Fruit fly (Drosophila melanogaster) whole organism, pupa: ENCODE results near the gene CG1812.
A peak's percentile ranks its signal among the peaks of the same experiment; 100 is the strongest.

ENCODE experiments used
- CG10348 ChIP-seq: fragments of 200-800 bp; sonication (Bioruptor generic); IDR thresholded peaks from 2 replicates; pipeline ENCODE4 v1.3.6; 2022; ENCODE audit warnings: missing biosample characterization, missing genetic modification characterization
- CG13204 ChIP-seq: fragments of 200-800 bp; sonication (Bioruptor generic); optimal IDR thresholded peaks from 2 replicates; lab custom pipeline; 2018; ENCODE audit warnings: missing biosample characterization, mild to moderate bottlenecking, missing genetic modification characterization, moderate library complexity
- CG17806 ChIP-seq: fragments of 200-800 bp; sonication (Bioruptor generic); optimal IDR thresholded peaks from 2 replicates; lab custom pipeline; 2018; ENCODE audit warnings: missing biosample characterization, mild to moderate bottlenecking, missing genetic modification characterization, moderate library complexity
- CG32121 ChIP-seq: fragments of 200-800 bp; sonication (Bioruptor generic); IDR thresholded peaks from 2 replicates; pipeline ENCODE4 v1.3.6; 2022; ENCODE audit warnings: missing biosample characterization, missing genetic modification characterization
- CG4496 ChIP-seq: fragments of 200-800 bp; sonication (Bioruptor generic); IDR thresholded peaks from 3 replicates; pipeline ENCODE4 v1.3.6; 2022; ENCODE audit warnings: missing biosample characterization, missing genetic modification characterization
- D1 ChIP-seq: fragments of 200-800 bp; sonication (Bioruptor generic); optimal IDR thresholded peaks from 2 replicates; lab custom pipeline; 2018; ENCODE audit warnings: missing biosample characterization, mild to moderate bottlenecking, missing genetic modification characterization, moderate library complexity
- EcR ChIP-seq: fragments of 200-800 bp; sonication (Bioruptor generic); optimal IDR thresholded peaks from 3 replicates; lab custom pipeline; 2019; ENCODE audit warnings: missing biosample characterization, missing genetic modification characterization, mild to moderate bottlenecking, moderate library complexity, missing genetic modification reagents
- Ets98B ChIP-seq: fragments of 200-800 bp; sonication (Bioruptor generic); IDR thresholded peaks from 2 replicates; pipeline ENCODE4 v1.3.6; 2022; ENCODE audit warnings: missing biosample characterization, missing genetic modification characterization
- Pif1A ChIP-seq: fragments of 200-800 bp; sonication (Bioruptor generic); optimal IDR thresholded peaks from 3 replicates; lab custom pipeline; 2016; ENCODE audit warnings: missing biosample characterization, missing genetic modification characterization
- Pif1B ChIP-seq: fragments of 200-800 bp; sonication (Bioruptor generic); optimal IDR thresholded peaks from 3 replicates; lab custom pipeline; 2016; ENCODE audit warnings: missing biosample characterization, missing genetic modification characterization
- fd96Ca ChIP-seq: fragments of 200-800 bp; sonication (Bioruptor generic); IDR thresholded peaks from 3 replicates; pipeline ENCODE4 v1.3.6; 2022; ENCODE audit warnings: missing biosample characterization, missing genetic modification characterization
- gl ChIP-seq: fragments of 200-800 bp; sonication (Bioruptor generic); optimal IDR thresholded peaks from 2 replicates; lab custom pipeline; 2018; ENCODE audit warnings: missing biosample characterization, mild to moderate bottlenecking, missing genetic modification characterization

DNA sequence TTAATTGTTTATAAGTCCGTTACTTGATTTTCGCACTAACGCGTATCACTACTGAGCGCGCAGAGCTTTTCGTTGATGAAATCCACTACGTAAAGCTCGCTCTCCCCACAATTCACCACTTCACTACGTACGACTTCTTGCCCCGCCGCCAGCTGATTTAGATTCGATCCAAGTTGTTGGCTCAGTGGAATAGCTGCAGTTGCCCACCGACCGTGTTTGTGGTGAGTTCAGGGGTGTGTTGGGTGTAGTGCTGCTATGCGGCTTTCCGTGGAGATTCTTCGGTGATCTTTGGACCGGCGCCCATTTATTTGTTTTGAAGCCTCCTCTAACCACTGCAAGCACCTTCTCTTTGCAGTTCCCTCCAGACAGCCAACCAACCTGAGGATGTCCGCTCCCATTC is 43.2 kb upstream of the CG1812 start:
- peak; percentile 84 for TF ChIP-seq CG4496 (GFP tag; lab: Robert Waterston, UW)
- peak; percentile 80 for TF ChIP-seq Ets98B (GFP tag; lab: Robert Waterston, UW)
- no peak for TF ChIP-seq D1 (tag; lab: Kevin White, UChicago)
- peak; percentile 52 for TF ChIP-seq Pif1B (GFP tag; lab: Kevin White, UChicago)
- peak; percentile 9 for TF ChIP-seq EcR (GFP tag; lab: Kevin White, UChicago)
- TF ChIP-seq CG17806, result peak; percentile 10
- no peak for TF ChIP-seq CG13204 (GFP tag; lab: Kevin White, UChicago)
- TF ChIP-seq CG10348 (GFP tag; lab: Robert Waterston, UW), result no peak
- TF ChIP-seq CG32121 (GFP tag; lab: Robert Waterston, UW), result peak; percentile 75
- TF ChIP-seq gl (tag; lab: Kevin White, UChicago), result peak; percentile 59
- TF ChIP-seq fd96Ca (GFP tag; lab: Robert Waterston, UW), result peak; percentile 58; the same call in 2 of the 3 replicates
- TF ChIP-seq Pif1A (GFP tag; lab: Kevin White, UChicago), result no peak
